Worm (Caenorhabditis elegans) whole organism, midembryonic: ENCODE measurements around the gene F53B3.6.

Experiments
- T22C8.4 ChIP-seq: fragments of 200-800 bp; sonication (Bioruptor generic); IDR thresholded peaks from 2 replicates; pipeline ENCODE4 v1.3.6; 2022; ENCODE audit warnings: missing genetic modification characterization, missing compliant biosample characterization
- cog-1 ChIP-seq: sonication (generic microtip); optimal IDR thresholded peaks from 2 replicates; lab custom pipeline; 2016; ENCODE audit warnings: missing genetic modification characterization, missing compliant biosample characterization
- flt-1 ChIP-seq: fragments of 200-800 bp; sonication (Bioruptor generic); IDR thresholded peaks from 2 replicates; pipeline ENCODE4 v1.3.6; 2022; ENCODE audit warnings: missing genetic modification characterization, missing compliant biosample characterization
- klf-2 ChIP-seq: fragments of 200-800 bp; sonication (Bioruptor generic); conservative IDR thresholded peaks from 2 replicates; pipeline ENCODE4 v1.3.6; 2022; ENCODE audit warnings: missing genetic modification reagents, missing genetic modification characterization, missing compliant biosample characterization
- med-1 ChIP-seq: sonication (generic microtip); optimal IDR thresholded peaks from 2 replicates; lab custom pipeline; 2017; ENCODE audit warnings: missing genetic modification characterization, mild to moderate bottlenecking, missing compliant biosample characterization, antibody characterized with exemption, missing genetic modification reagents; ENCODE audit not compliant: insufficient read depth
- ref-1 ChIP-seq: fragments of 200-800 bp; sonication (Bioruptor generic); conservative IDR thresholded peaks from 2 replicates; pipeline ENCODE4 v1.3.6; 2022; ENCODE audit warnings: missing genetic modification reagents, missing genetic modification characterization, missing compliant biosample characterization
- tab-1 ChIP-seq: fragments of 200-800 bp; sonication (Bioruptor generic); IDR thresholded peaks from 2 replicates; pipeline ENCODE4 v1.3.6; 2022; ENCODE audit warnings: missing genetic modification characterization, missing compliant biosample characterization
- ztf-23 ChIP-seq: fragments of 200-800 bp; sonication (Bioruptor generic); IDR thresholded peaks from 2 replicates; pipeline ENCODE4 v1.3.6; 2022; ENCODE audit warnings: missing genetic modification reagents, missing genetic modification characterization, missing compliant biosample characterization
- ztf-29 ChIP-seq: fragments of 200-800 bp; sonication (Bioruptor generic); IDR thresholded peaks from 2 replicates; pipeline ENCODE4 v1.3.6; 2022; ENCODE audit warnings: missing genetic modification reagents, missing genetic modification characterization, missing compliant biosample characterization

Gene F53B3.6

DNA sequence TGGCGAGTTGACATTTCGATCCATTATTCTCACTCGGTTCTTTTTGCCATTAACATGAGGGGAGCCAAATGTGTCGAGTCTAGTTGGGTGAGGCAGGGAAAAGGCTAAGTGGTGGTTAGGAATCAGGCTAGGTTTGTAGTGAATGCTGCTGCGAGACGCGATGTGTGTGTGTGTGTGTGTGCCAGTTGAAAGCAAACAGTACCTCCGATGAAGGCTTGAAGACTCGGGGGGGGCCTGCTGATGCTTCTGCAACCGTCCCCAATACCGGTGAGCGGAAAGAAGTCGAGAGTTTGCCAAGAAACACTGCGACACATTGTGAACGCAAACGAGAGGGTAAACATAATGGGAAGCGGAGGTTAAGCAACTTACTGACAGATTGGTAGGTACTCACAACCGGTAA, 7.0 kb downstream of the F53B3.6 start, which contains the start of gene F53B3.3:
Gene F53B3.3 (minus strand): TSS at position 101 of the 400 bp plus-strand sequence.
- TF ChIP-seq T22C8.4 (GFP tag; lab: Robert Waterston, UW) (no peak), tab-1 (GFP tag; lab: Robert Waterston, UW) (no peak), klf-2 (GFP tag; lab: Robert Waterston, UW) (no peak), flt-1 (GFP tag; lab: Robert Waterston, UW) (no peak), ztf-29 (GFP tag; lab: Robert Waterston, UW) (0 out of 2 replicates have a peak, but pooled peaks have one; percentile 12), ref-1 (GFP tag; lab: Robert Waterston, UW) (no peak)

DNA sequence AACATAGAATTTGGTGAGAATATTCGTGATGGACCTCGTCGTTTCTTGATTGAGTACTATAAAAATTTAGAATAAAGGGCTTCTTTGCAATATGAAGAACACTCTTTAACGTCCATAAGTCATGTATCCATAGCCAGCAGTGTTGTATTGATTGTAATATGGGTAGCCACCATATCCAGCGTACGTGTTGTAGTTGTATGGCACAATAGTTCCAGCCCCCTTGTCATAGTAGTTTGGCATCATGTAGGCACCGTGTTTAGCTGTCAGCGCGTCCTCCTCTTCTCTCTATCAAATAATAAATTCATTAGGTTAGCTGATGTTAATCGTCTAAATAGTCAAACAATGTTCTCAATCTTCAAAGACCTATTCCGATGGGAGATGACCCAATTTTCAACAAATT, 9.2 kb downstream of the F53B3.6 start:
- TF ChIP-seq med-1 (GFP tag; lab: Kevin White, UChicago): no peak
- TF ChIP-seq tab-1 (GFP tag; lab: Robert Waterston, UW): no peak
- TF ChIP-seq klf-2 (GFP tag; lab: Robert Waterston, UW): no peak
- TF ChIP-seq cog-1: no peak
- TF ChIP-seq ref-1 (GFP tag; lab: Robert Waterston, UW): no peak
- TF ChIP-seq ztf-23 (GFP tag; lab: Robert Waterston, UW): no peak
- no peak for TF ChIP-seq flt-1 (GFP tag; lab: Robert Waterston, UW)

DNA sequence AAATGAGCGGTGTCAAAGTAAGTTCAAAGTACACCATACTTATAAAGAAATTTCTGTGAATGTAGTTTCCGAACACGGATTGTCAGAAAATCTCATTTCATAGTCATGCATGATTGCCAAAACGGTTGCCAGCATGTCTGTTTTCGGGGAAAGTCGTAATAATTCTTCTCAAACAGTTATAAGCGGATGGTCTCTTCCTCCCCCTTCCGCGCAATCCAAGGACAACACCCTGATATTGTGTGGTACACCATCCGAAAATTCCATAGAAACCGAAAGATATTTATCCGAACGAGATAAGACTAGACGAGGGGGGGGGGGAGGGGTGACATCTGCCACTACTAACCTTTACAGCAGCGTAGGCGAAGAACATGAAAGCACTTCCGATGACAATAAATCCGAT, 10.6 kb downstream of the F53B3.6 start:
- TF ChIP-seq ztf-29 (GFP tag; lab: Robert Waterston, UW): no peak
- TF ChIP-seq cog-1: no peak
- TF ChIP-seq ztf-23 (GFP tag; lab: Robert Waterston, UW): no peak
- TF ChIP-seq ref-1 (GFP tag; lab: Robert Waterston, UW): no peak
- no peak for TF ChIP-seq T22C8.4 (GFP tag; lab: Robert Waterston, UW)
- no peak for TF ChIP-seq med-1 (GFP tag; lab: Kevin White, UChicago)
- no peak for TF ChIP-seq tab-1 (GFP tag; lab: Robert Waterston, UW)
- TF ChIP-seq klf-2 (GFP tag; lab: Robert Waterston, UW): no peak
- no peak for TF ChIP-seq flt-1 (GFP tag; lab: Robert Waterston, UW)

DNA sequence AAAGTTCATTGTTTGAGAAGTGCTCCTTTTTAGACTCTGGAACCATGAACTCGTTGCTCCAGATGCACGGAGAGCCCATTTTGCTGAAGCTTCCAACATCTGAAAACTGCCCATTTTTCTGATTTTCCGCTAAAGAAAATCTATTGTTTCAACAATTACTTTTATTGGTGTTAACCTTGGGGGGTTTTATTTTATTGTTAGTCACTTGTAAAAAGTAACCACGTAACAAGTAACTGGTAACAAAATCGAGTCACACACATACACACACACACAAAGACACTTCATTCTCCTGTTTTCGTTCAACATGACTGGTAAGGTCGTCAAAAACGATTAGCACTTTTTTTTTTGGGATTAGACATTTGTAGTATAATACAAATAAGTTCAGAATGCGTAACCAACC, 13.4 kb downstream of the F53B3.6 start:
- TF ChIP-seq med-1 (GFP tag; lab: Kevin White, UChicago) (no peak), tab-1 (GFP tag; lab: Robert Waterston, UW) (no peak), T22C8.4 (GFP tag; lab: Robert Waterston, UW) (no peak), ref-1 (GFP tag; lab: Robert Waterston, UW) (no peak), cog-1 (no peak), ztf-23 (GFP tag; lab: Robert Waterston, UW) (no peak), ztf-29 (GFP tag; lab: Robert Waterston, UW) (no peak), flt-1 (GFP tag; lab: Robert Waterston, UW) (no peak), klf-2 (GFP tag; lab: Robert Waterston, UW) (no peak)

DNA sequence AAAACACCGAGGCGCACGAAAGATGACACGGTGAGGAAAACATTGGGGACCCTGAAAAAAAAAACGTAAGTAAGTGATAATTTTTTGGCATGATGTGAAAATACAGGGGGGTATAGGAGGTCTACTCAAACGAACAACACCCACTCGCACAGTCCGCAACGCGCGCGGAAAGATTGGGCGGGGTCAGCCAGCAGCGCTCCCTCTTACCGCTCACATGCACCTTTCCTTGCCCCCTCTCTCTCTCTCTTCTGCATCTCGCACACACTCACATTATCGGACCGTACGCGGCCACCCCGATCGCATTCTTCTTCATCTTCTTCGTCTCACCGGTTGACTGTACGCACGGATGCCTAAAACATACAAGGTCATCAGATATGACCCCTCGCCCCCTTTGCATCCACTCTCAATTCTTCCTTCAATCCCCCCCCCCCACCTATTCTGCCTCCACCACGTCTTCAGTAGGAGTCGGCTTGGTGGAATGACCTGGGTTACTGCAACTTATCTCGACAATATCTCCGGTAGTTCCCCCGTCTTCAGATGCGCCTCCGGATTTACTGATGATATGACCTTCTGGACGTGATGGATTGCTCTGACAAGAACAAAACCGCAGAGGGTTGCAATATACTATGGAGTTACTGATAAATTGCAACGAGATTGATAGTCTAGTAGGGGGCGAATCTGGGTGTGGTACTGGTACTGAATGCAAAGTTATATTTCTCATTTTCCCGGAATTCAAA, 15.7 kb downstream of the F53B3.6 start, which contains the start of gene F53B3.5:
Gene F53B3.5 (minus strand): TSS at position 51 of the 737 bp plus-strand sequence.
- TF ChIP-seq flt-1 (GFP tag; lab: Robert Waterston, UW) (peak; percentile 67), med-1 (GFP tag; lab: Kevin White, UChicago) (no peak), ztf-23 (GFP tag; lab: Robert Waterston, UW) (no peak)

DNA sequence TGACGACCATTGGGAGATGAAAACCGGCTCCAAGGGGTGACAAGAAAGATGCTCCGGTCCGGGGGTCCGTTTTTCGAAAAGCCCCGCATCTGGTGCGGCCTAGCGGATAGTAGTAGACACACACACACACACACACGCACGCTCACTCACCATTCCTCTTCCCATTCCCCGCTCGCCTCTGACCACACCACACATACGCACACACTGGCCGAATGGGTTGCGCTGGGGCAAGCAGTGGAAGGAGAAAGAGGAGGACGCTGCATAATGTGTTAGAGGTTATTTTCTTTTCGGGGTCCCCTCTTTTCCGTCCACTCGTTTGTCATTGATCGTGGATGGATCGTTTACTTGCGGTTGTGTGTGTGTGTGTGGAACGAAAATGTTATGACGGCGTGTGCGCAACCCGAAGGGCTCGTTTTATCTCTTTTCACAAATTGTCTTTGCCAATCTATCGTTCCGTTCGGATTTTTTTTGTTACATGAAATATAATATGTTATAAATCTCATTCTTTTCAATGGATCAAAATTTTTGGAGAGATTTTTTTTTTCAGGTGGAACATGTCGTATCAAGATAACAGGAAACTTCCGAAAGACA, 21.4 kb downstream of the F53B3.6 start, which contains the start of gene vang-1:
Gene vang-1 (plus strand): TSS at position 541 of the 591 bp plus-strand sequence.
- peak; percentile 69 for TF ChIP-seq ztf-29 (GFP tag; lab: Robert Waterston, UW)
- 0 out of 2 replicates have a peak, but pooled peaks have one; percentile 60 for TF ChIP-seq klf-2 (GFP tag; lab: Robert Waterston, UW)
- TF ChIP-seq med-1 (GFP tag; lab: Kevin White, UChicago): no peak
- peak; percentile 83 for TF ChIP-seq flt-1 (GFP tag; lab: Robert Waterston, UW)
- peak; percentile 54; the same call in 1 of the 2 replicates for TF ChIP-seq ztf-23 (GFP tag; lab: Robert Waterston, UW)
- no peak for TF ChIP-seq ref-1 (GFP tag; lab: Robert Waterston, UW)
- TF ChIP-seq cog-1: peak; percentile 59
- peak; percentile 63; the same call in 1 of the 2 replicates for TF ChIP-seq tab-1 (GFP tag; lab: Robert Waterston, UW)

DNA sequence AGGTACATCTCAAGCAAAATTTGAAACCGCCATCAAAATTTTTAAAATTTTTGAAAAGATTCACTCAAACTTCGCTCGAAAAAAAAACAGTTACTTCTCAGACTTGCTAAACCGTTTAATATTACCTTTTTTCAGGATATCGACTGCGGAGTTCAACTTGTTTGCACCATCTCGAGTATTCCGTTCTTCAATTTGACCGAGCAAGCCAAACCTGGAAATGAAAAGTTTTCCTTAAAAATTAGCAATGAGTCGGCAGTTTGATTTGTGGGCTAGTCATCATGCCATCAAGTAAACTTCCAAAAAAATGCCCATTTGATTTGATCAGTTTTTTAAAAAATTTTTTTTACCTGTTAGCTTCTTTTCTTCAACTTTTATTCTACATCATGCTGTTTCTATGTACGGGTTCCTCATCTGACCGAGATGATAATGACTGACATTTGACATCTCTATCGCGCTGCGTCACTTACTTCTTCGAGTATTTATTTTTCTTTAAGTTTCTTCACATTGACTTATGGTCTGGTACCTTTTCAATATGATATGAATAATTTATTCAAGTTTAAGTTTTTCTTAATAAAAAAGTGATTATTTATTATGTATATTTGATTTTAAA, 26.1 kb downstream of the F53B3.6 start:
- TF ChIP-seq klf-2 (GFP tag; lab: Robert Waterston, UW): no peak
- no peak for TF ChIP-seq T22C8.4 (GFP tag; lab: Robert Waterston, UW)
- no peak for TF ChIP-seq ztf-29 (GFP tag; lab: Robert Waterston, UW)
- no peak for TF ChIP-seq cog-1
- no peak for TF ChIP-seq med-1 (GFP tag; lab: Kevin White, UChicago)
- TF ChIP-seq flt-1 (GFP tag; lab: Robert Waterston, UW): no peak
- no peak for TF ChIP-seq ztf-23 (GFP tag; lab: Robert Waterston, UW)
- no peak for TF ChIP-seq tab-1 (GFP tag; lab: Robert Waterston, UW)
- TF ChIP-seq ref-1 (GFP tag; lab: Robert Waterston, UW): no peak

DNA sequence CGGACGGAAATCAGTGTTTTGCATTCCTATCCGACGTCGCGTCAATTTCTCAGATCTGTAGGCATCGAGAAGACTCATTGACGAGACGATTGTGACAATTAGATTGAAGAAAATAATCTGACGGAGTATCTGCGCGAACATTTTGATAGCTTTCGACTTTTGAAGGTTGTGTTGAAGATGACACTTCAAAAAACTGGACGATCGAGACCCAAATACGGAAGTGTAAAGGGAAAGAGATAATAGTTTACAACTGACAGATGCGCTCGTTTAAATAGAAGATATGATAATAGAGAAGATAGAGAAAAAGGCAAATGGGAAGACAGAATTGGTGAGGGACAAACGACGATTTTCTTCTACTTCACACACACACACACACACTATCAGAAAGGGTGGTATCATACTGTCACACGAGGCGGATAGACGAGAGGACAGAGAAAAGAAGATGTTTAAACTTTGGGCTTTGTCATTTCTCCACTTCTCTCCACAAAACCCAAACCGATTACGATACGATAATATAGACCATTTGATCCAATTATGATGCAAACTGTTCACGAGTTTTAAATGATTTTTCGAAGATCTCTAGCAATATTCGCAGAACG, 27.2 kb downstream of the F53B3.6 start, which contains the start of gene B0410.3:
Gene B0410.3 (minus strand): TSS at position 351 of the 599 bp plus-strand sequence.
- TF ChIP-seq klf-2 (GFP tag; lab: Robert Waterston, UW) (no peak), ztf-29 (GFP tag; lab: Robert Waterston, UW) (no peak), ztf-23 (GFP tag; lab: Robert Waterston, UW) (no peak), cog-1 (no peak), flt-1 (GFP tag; lab: Robert Waterston, UW) (no peak), tab-1 (GFP tag; lab: Robert Waterston, UW) (no peak), ref-1 (GFP tag; lab: Robert Waterston, UW) (no peak), med-1 (GFP tag; lab: Kevin White, UChicago) (no peak), T22C8.4 (GFP tag; lab: Robert Waterston, UW) (no peak)
